Worm (Caenorhabditis elegans): ENCODE results near the gene T05G5.5.

ce11 chrIII:9782011-9782436, 30.8 kb upstream of the T05G5.5 start, which contains the start of gene vha-2:
- TF ChIP-seq unc-39 (tag; optimal IDR thresholded peaks at IDR 0.05) (no peak), Y5F2A.4 (GFP tag; optimal IDR thresholded peaks at IDR 0.05) (no peak), hif-1 (tag; optimal IDR thresholded peaks at IDR 0.05) (no peak)

Data from whole organism, L4 larva.